Worm (Caenorhabditis elegans) whole organism, L2 larva: ENCODE results near the gene F58E6.4.
A peak's percentile ranks its signal among the peaks of the same experiment; 100 is the strongest.

ENCODE experiments used
- F13H6.1 ChIP-seq: sonication (generic microtip); optimal IDR thresholded peaks from 2 replicates; lab custom pipeline; 2016; ENCODE audit warnings: missing genetic modification characterization, missing compliant biosample characterization
- ZK546.5 ChIP-seq: sonication (generic microtip); optimal IDR thresholded peaks from 2 replicates; lab custom pipeline; 2017; ENCODE audit warnings: missing biosample characterization, missing genetic modification characterization
- ama-1 ChIP-seq: fragments of 150-350 bp; optimal IDR thresholded peaks from 2 replicates; lab custom pipeline; 2018; ENCODE audit warnings: inconsistent platforms
- blmp-1 ChIP-seq: sonication (generic microtip); optimal IDR thresholded peaks from 2 replicates; lab custom pipeline; 2017; ENCODE audit warnings: missing genetic modification characterization, mild to moderate bottlenecking, missing compliant biosample characterization, antibody characterized with exemption, moderate library complexity; ENCODE audit not compliant: insufficient read depth
- ceh-16 ChIP-seq: fragments of 150-350 bp; optimal IDR thresholded peaks from 2 replicates; lab custom pipeline; 2014; ENCODE audit warnings: missing biosample characterization, missing genetic modification characterization
- ceh-82 ChIP-seq: fragments of 150-350 bp; optimal IDR thresholded peaks from 2 replicates; lab custom pipeline; 2014; ENCODE audit warnings: missing biosample characterization, missing genetic modification characterization
- crh-2 ChIP-seq: sonication (generic microtip); optimal IDR thresholded peaks from 2 replicates; lab custom pipeline; 2017; ENCODE audit warnings: missing biosample characterization, missing genetic modification characterization
- dmd-4 ChIP-seq: sonication (generic microtip); optimal IDR thresholded peaks from 2 replicates; lab custom pipeline; 2017; ENCODE audit warnings: missing biosample characterization, missing genetic modification characterization
- elt-1 ChIP-seq: fragments of 150-350 bp; optimal IDR thresholded peaks from 2 replicates; lab custom pipeline; 2014; ENCODE audit warnings: missing biosample characterization, missing genetic modification characterization
- elt-3 ChIP-seq: sonication (generic microtip); optimal IDR thresholded peaks from 2 replicates; lab custom pipeline; 2017; ENCODE audit warnings: missing biosample characterization, missing genetic modification characterization
- fos-1 ChIP-seq: fragments of 150-350 bp; optimal IDR thresholded peaks from 2 replicates; lab custom pipeline; 2014; ENCODE audit warnings: missing biosample characterization, missing genetic modification characterization
- gmeb-1 ChIP-seq: fragments of 150-350 bp; optimal IDR thresholded peaks from 2 replicates; lab custom pipeline; 2014; ENCODE audit warnings: missing biosample characterization, missing genetic modification characterization
- lin-11 ChIP-seq: fragments of 150-350 bp; sonication (generic microtip); optimal IDR thresholded peaks from 2 replicates; lab custom pipeline; 2014; ENCODE audit warnings: missing biosample characterization, missing genetic modification characterization, inconsistent platforms, mixed read lengths
- lin-13 ChIP-seq: fragments of 150-350 bp; optimal IDR thresholded peaks from 2 replicates; lab custom pipeline; 2014; ENCODE audit warnings: missing biosample characterization, missing genetic modification reagents, missing genetic modification characterization
- mbf-1 ChIP-seq: sonication (generic microtip); optimal IDR thresholded peaks from 2 replicates; lab custom pipeline; 2017; ENCODE audit warnings: missing biosample characterization, missing genetic modification characterization
- mdl-1 ChIP-seq, 2 experiments: fragments of 150-350 bp in 1 of 2; sonication (generic microtip) in 1 of 2; optimal IDR thresholded peaks; 2 replicates each; lab custom pipeline; 2017; ENCODE audit warnings: missing biosample characterization in 2 of 2, missing genetic modification characterization in 2 of 2
- nhr-10 ChIP-seq: sonication (generic microtip); optimal IDR thresholded peaks from 2 replicates; lab custom pipeline; 2017; ENCODE audit warnings: missing biosample characterization, missing genetic modification characterization
- nhr-11 ChIP-seq: fragments of 150-350 bp; optimal IDR thresholded peaks from 2 replicates; lab custom pipeline; 2014; ENCODE audit warnings: missing biosample characterization, missing genetic modification characterization
- nhr-129 ChIP-seq: fragments of 150-350 bp; optimal IDR thresholded peaks from 2 replicates; lab custom pipeline; 2014; ENCODE audit warnings: missing biosample characterization, missing genetic modification characterization
- nhr-21 ChIP-seq: fragments of 150-350 bp; optimal IDR thresholded peaks from 2 replicates; lab custom pipeline; 2014; ENCODE audit warnings: missing biosample characterization, missing genetic modification characterization
- nhr-23 ChIP-seq: fragments of 150-350 bp; optimal IDR thresholded peaks from 2 replicates; lab custom pipeline; 2014; ENCODE audit warnings: missing biosample characterization, missing genetic modification reagents, missing genetic modification characterization
- nhr-237 ChIP-seq: fragments of 150-350 bp; optimal IDR thresholded peaks from 2 replicates; lab custom pipeline; 2014; ENCODE audit warnings: missing biosample characterization, missing genetic modification characterization
- nhr-25 ChIP-seq: fragments of 150-350 bp; sonication (generic microtip); optimal IDR thresholded peaks from 3 replicates; lab custom pipeline; 2014; ENCODE audit warnings: missing biosample characterization, missing genetic modification characterization
- peb-1 ChIP-seq: fragments of 150-350 bp; optimal IDR thresholded peaks from 2 replicates; lab custom pipeline; 2014; ENCODE audit warnings: missing biosample characterization, missing genetic modification characterization
- sem-4 ChIP-seq: fragments of 150-350 bp; optimal IDR thresholded peaks from 2 replicates; lab custom pipeline; 2014; ENCODE audit warnings: missing biosample characterization, missing genetic modification reagents, missing genetic modification characterization
- skn-1 ChIP-seq: sonication (generic microtip); optimal IDR thresholded peaks from 2 replicates; lab custom pipeline; 2017; ENCODE audit warnings: missing biosample characterization, missing genetic modification characterization
- sma-9 ChIP-seq, 2 experiments: fragments of 150-350 bp in 1 of 2; sonication (generic microtip) in 1 of 2; optimal IDR thresholded peaks; 2 replicates each; lab custom pipeline; 2014 to 2016; ENCODE audit warnings: missing genetic modification characterization in 2 of 2, mild to moderate bottlenecking in 1 of 2, missing biosample characterization in 1 of 2, missing compliant biosample characterization in 1 of 2, missing genetic modification reagents in 1 of 2, moderate library complexity in 1 of 2
- snpc-4 ChIP-seq: fragments of 150-350 bp; optimal IDR thresholded peaks from 2 replicates; lab custom pipeline; 2014; ENCODE audit warnings: missing biosample characterization, missing genetic modification characterization
- unc-62 ChIP-seq: fragments of 150-350 bp; optimal IDR thresholded peaks from 2 replicates; lab custom pipeline; 2014; ENCODE audit warnings: missing biosample characterization, missing genetic modification reagents, missing genetic modification characterization
- ztf-1 ChIP-seq: fragments of 200-800 bp; sonication (Bioruptor generic); conservative IDR thresholded peaks from 2 replicates; pipeline ENCODE4 v1.3.6; 2022; ENCODE audit warnings: missing genetic modification characterization, missing compliant biosample characterization

F58E6.4 gene

ce11 chrV:9750308-9750707 lies at the start of gene F58E6.4:
Gene F58E6.4 (minus strand): TSS chrV:9750408.
- TF ChIP-seq mdl-1 (tag; optimal IDR thresholded peaks at IDR 0.05; lab: Kevin White, UChicago), result no peak
- TF ChIP-seq lin-11 (tag; lab: Kevin White, UChicago), result no peak
- no peak for TF ChIP-seq nhr-237 (tag; lab: Kevin White, UChicago)
- no peak for TF ChIP-seq skn-1 (tag; lab: Kevin White, UChicago)
- TF ChIP-seq ceh-16 (tag; lab: Kevin White, UChicago), result no peak
- TF ChIP-seq F13H6.1 (tag; lab: Kevin White, UChicago), result no peak
- TF ChIP-seq lin-13 (GFP tag; lab: Kevin White, UChicago), result no peak
- no peak for TF ChIP-seq crh-2 (tag; lab: Kevin White, UChicago)
- TF ChIP-seq, all 48 proteins: peak for 0

ce11 chrV:9799076-9799475 lies 48.9 kb upstream of the F58E6.4 start, which contains the start of gene F46B6.13:
Gene F46B6.13 (minus strand): TSS chrV:9799176.
- TF ChIP-seq nhr-21 (no peak), lin-13 (GFP tag; lab: Kevin White, UChicago) (no peak), blmp-1 (tag; lab: Kevin White, UChicago) (no peak), ztf-1 (GFP tag; lab: Robert Waterston, UW) (no peak)

- TF ChIP-seq mbf-1 (tag; lab: Kevin White, UChicago) (no peak), peb-1 (tag; lab: Kevin White, UChicago) (no peak), elt-3 (tag; lab: Kevin White, UChicago) (no peak), elt-1 (tag; lab: Kevin White, UChicago) (no peak), mdl-1 (tag; optimal IDR thresholded peaks at IDR 0.05; lab: Kevin White, UChicago) (no peak), ZK546.5 (tag; lab: Kevin White, UChicago) (no peak), ama-1 (lab: Kevin White, UChicago) (no peak), unc-62 (GFP tag; lab: Kevin White, UChicago) (no peak), fos-1 (tag; lab: Kevin White, UChicago) (no peak)
These were observed 48.0 kb upstream of the F58E6.4 start for ce11 chrV:9798212-9798611.

ce11 chrV:9796562-9796961 lies 46.4 kb upstream of the F58E6.4 start, which contains the start of gene F46B6.9:
Gene F46B6.9 (plus strand): TSS chrV:9796862.
- TF ChIP-seq sem-4 (tag; lab: Kevin White, UChicago), result no peak
- no peak for TF ChIP-seq nhr-129 (tag; lab: Kevin White, UChicago)
- no peak for TF ChIP-seq sma-9 (GFP tag; optimal IDR thresholded peaks at IDR 0.05; lab: Kevin White, UChicago)
- TF ChIP-seq sma-9 (tag; optimal IDR thresholded peaks at IDR 0.05; lab: Kevin White, UChicago), result no peak
- no peak for TF ChIP-seq nhr-23 (tag; lab: Kevin White, UChicago)
- no peak for TF ChIP-seq snpc-4
- TF ChIP-seq gmeb-1 (tag; lab: Kevin White, UChicago), result no peak
- TF ChIP-seq unc-62 (GFP tag; lab: Kevin White, UChicago), result no peak
- TF ChIP-seq elt-1 (tag; lab: Kevin White, UChicago), result no peak
- TF ChIP-seq peb-1 (tag; lab: Kevin White, UChicago), result no peak
- no peak for TF ChIP-seq nhr-25 (tag; lab: Kevin White, UChicago)
- no peak for TF ChIP-seq ceh-82 (tag; lab: Kevin White, UChicago)
- TF ChIP-seq blmp-1 (tag; lab: Kevin White, UChicago), result no peak
- TF ChIP-seq dmd-4, result no peak
- no peak for TF ChIP-seq lin-13 (GFP tag; lab: Kevin White, UChicago)

ce11 chrV:9796002-9796401 lies 45.8 kb upstream of the F58E6.4 start:
- TF ChIP-seq lin-11 (tag; lab: Kevin White, UChicago) (peak; percentile 20), nhr-10 (tag; lab: Kevin White, UChicago) (no peak), nhr-11 (tag; lab: Kevin White, UChicago) (no peak)

ce11 chrV:9794997-9795396 lies 44.8 kb upstream of the F58E6.4 start:
- no peak for TF ChIP-seq skn-1 (tag; lab: Kevin White, UChicago)
- peak; percentile 9 for TF ChIP-seq sma-9 (GFP tag; optimal IDR thresholded peaks at IDR 0.05; lab: Kevin White, UChicago)
- no peak for TF ChIP-seq sma-9 (tag; optimal IDR thresholded peaks at IDR 0.05; lab: Kevin White, UChicago)
